Worm (Caenorhabditis elegans) whole organism, midembryonic: ENCODE data around the gene cls-1.
"Not testable (repeated sequence)": the region's sequence is repeated elsewhere in the genome, so short reads cannot be mapped to it uniquely, and the experiment has no call there.

Experiments used
- T22C8.4 ChIP-seq: fragments of 200-800 bp; sonication (Bioruptor generic); IDR thresholded peaks from 2 replicates; pipeline ENCODE4 v1.3.6; 2022; ENCODE audit warnings: missing genetic modification characterization, missing compliant biosample characterization
- cog-1 ChIP-seq: sonication (generic microtip); optimal IDR thresholded peaks from 2 replicates; lab custom pipeline; 2016; ENCODE audit warnings: missing genetic modification characterization, missing compliant biosample characterization
- flt-1 ChIP-seq: fragments of 200-800 bp; sonication (Bioruptor generic); IDR thresholded peaks from 2 replicates; pipeline ENCODE4 v1.3.6; 2022; ENCODE audit warnings: missing genetic modification characterization, missing compliant biosample characterization
- klf-2 ChIP-seq: fragments of 200-800 bp; sonication (Bioruptor generic); conservative IDR thresholded peaks from 2 replicates; pipeline ENCODE4 v1.3.6; 2022; ENCODE audit warnings: missing genetic modification reagents, missing genetic modification characterization, missing compliant biosample characterization
- med-1 ChIP-seq: sonication (generic microtip); optimal IDR thresholded peaks from 2 replicates; lab custom pipeline; 2017; ENCODE audit warnings: missing genetic modification characterization, mild to moderate bottlenecking, missing compliant biosample characterization, antibody characterized with exemption, missing genetic modification reagents; ENCODE audit not compliant: insufficient read depth
- ref-1 ChIP-seq: fragments of 200-800 bp; sonication (Bioruptor generic); conservative IDR thresholded peaks from 2 replicates; pipeline ENCODE4 v1.3.6; 2022; ENCODE audit warnings: missing genetic modification reagents, missing genetic modification characterization, missing compliant biosample characterization
- tab-1 ChIP-seq: fragments of 200-800 bp; sonication (Bioruptor generic); IDR thresholded peaks from 2 replicates; pipeline ENCODE4 v1.3.6; 2022; ENCODE audit warnings: missing genetic modification characterization, missing compliant biosample characterization
- ztf-23 ChIP-seq: fragments of 200-800 bp; sonication (Bioruptor generic); IDR thresholded peaks from 2 replicates; pipeline ENCODE4 v1.3.6; 2022; ENCODE audit warnings: missing genetic modification reagents, missing genetic modification characterization, missing compliant biosample characterization
- ztf-29 ChIP-seq: fragments of 200-800 bp; sonication (Bioruptor generic); IDR thresholded peaks from 2 replicates; pipeline ENCODE4 v1.3.6; 2022; ENCODE audit warnings: missing genetic modification reagents, missing genetic modification characterization, missing compliant biosample characterization

The cls-1 gene

DNA sequence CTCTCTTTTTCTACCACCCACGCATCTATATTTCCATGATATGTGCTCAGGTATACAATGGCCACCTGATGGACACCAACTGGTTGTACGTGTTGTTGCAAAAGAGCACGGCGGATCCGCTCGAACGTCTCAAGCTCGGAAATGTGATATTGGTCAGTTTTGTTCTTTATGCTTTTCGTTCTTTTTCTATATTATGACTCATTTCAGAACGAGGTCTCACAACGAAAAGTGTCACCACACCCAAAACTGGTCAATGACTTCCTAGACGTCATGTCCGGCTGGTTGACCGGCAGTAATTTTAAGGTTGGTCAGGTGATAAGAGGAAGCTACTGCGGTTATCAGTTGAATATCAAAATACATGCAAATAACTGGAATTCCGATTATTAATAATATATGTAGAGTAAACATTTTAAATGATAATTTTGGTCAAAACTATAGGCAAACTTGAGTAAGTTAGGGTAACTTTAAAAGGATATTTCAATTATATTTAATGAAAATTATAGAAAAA lies at the start of gene cls-1:
Gene cls-1 (plus strand): TSS at position 51 of the 508 bp plus-strand sequence.
- TF ChIP-seq klf-2 (no peak), med-1 (GFP tag; lab: Kevin White, UChicago) (no peak), flt-1 (GFP tag; lab: Robert Waterston, UW) (no peak), T22C8.4 (GFP tag; lab: Robert Waterston, UW) (no peak), tab-1 (GFP tag; lab: Robert Waterston, UW) (no peak), ztf-23 (GFP tag; lab: Robert Waterston, UW) (no peak)

DNA sequence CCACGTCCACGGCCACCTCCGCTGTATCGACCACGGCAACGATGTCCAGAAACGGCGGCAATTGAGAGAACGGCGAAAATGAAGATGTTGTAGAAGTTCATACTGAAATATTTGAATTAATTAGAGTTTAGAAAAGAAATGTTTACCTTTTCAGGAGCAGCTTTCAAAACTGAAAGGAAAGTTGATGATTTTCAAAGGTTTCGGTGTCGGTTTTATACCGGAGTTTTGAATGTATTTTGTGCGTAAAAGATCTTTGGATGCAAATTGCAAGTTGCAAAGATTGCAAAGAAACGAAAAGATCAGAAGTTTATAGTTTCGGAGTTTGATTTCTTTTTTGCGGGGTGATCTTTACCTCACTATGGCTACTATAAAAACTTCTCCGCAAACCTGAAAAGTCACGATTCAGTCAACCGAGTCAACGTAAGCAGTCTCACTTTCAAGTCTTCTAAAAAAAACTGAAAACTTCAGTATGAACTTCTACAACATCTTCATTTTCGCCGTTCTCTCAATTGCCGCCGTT lies 49.1 kb upstream of the cls-1 start, which contains the start of the genes fipr-19 and fipr-18:
Gene fipr-19 (minus strand): TSS at position 101 of the 520 bp plus-strand sequence.
Gene fipr-18 (plus strand): TSS at position 470 of the 520 bp plus-strand sequence.
- no peak for TF ChIP-seq ztf-29 (GFP tag; lab: Robert Waterston, UW)
- TF ChIP-seq flt-1 (GFP tag; lab: Robert Waterston, UW) = no peak
- no peak for TF ChIP-seq ref-1
- TF ChIP-seq tab-1 (GFP tag; lab: Robert Waterston, UW) = no peak
- no peak for TF ChIP-seq klf-2
- TF ChIP-seq med-1 (GFP tag; lab: Kevin White, UChicago) = no peak
- TF ChIP-seq ztf-23 (GFP tag; lab: Robert Waterston, UW) = no peak
- TF ChIP-seq T22C8.4 (GFP tag; lab: Robert Waterston, UW) = no peak
- no peak for TF ChIP-seq cog-1 (tag; lab: Kevin White, UChicago)

DNA sequence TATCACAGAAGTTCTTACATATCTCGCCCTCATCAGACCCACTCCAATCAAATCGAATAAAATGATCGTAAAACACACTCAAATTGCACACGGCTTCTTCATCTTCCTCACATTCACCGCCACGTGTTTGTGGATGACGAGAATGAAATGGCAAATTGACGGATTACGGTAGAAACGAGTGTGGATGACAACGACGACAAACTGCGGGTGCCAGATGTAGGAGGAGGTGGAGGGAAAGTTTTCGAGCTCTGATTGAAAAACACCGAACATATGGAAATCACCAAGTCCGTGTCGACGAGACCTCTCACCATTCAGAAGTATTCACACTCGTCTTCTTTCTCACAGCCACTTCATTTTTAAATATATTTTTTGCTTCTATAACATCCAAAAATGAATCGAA lies 48.0 kb upstream of the cls-1 start, which contains the start of gene mls-1:
Gene mls-1 (plus strand): TSS at position 324 of the 400 bp plus-strand sequence.
- no peak for TF ChIP-seq T22C8.4 (GFP tag; lab: Robert Waterston, UW)
- TF ChIP-seq cog-1 (tag; lab: Kevin White, UChicago) = no peak
- no peak for TF ChIP-seq ztf-23 (GFP tag; lab: Robert Waterston, UW)
- TF ChIP-seq ref-1 = no peak
- no peak for TF ChIP-seq ztf-29 (GFP tag; lab: Robert Waterston, UW)
- TF ChIP-seq flt-1 (GFP tag; lab: Robert Waterston, UW) = no peak
- no peak for TF ChIP-seq tab-1 (GFP tag; lab: Robert Waterston, UW)
- no peak for TF ChIP-seq med-1 (GFP tag; lab: Kevin White, UChicago)
- no peak for TF ChIP-seq klf-2

DNA sequence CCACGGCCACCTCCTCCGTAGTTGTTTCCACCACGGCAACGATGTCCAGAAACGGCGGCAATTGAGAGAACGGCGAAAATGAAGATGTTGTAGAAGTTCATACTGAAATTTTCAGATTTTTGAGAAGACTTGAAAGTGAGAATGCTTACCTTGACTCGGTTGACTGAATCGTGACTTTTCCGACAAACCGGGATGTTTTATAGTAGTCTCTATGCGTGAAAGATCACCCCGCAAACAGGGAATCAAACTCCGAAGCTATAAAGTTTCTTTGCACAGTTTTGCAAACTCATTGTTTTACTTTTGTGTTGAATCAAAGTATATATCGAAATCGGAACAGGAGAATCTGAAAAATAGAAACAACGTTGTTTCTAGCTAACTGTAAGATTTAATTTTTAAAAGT lies 45.7 kb upstream of the cls-1 start, which contains the start of gene fipr-20:
Gene fipr-20 (minus strand): TSS at position 101 of the 400 bp plus-strand sequence.
- TF ChIP-seq med-1 (GFP tag; lab: Kevin White, UChicago) (no peak), cog-1 (tag; lab: Kevin White, UChicago) (no peak), klf-2 (no peak), ztf-29 (GFP tag; lab: Robert Waterston, UW) (no peak), flt-1 (GFP tag; lab: Robert Waterston, UW) (no peak)

DNA sequence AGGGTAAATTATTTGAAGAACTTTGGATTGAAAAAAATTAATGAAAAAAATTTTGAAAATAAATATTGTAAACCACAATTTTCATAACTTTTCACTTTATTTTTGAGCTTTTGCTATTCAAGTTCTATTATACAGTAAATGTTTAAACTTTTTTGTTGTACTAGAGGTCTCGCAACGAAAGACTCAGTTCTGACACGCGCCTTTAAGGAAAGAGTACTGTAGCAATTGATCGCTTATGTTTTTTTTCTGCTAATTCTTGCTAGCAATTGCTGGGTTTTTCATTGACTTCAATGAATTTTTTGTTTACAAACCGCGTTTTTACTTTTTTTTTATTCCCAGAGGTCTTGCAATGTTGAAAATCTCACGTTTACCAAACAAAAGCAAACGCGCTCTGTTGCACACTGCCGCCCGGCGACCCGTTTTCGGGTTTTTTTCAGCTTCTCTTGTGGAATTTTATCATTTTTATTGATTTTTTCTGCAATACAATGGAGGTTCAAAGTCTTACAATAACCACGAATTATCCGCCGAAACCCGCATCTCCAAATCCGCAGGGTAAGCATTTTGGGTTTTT lies 44.5 kb upstream of the cls-1 start, which contains the start of gene H14A12.3:
Gene H14A12.3 (plus strand): TSS at position 360 of the 571 bp plus-strand sequence.
- TF ChIP-seq med-1 (GFP tag; lab: Kevin White, UChicago) (no peak), tab-1 (GFP tag; lab: Robert Waterston, UW) (no peak), T22C8.4 (GFP tag; lab: Robert Waterston, UW) (no peak), flt-1 (GFP tag; lab: Robert Waterston, UW) (no peak), ztf-29 (GFP tag; lab: Robert Waterston, UW) (no peak), klf-2 (no peak), ztf-23 (GFP tag; lab: Robert Waterston, UW) (no peak), cog-1 (tag; lab: Kevin White, UChicago) (no peak), ref-1 (no peak)

DNA sequence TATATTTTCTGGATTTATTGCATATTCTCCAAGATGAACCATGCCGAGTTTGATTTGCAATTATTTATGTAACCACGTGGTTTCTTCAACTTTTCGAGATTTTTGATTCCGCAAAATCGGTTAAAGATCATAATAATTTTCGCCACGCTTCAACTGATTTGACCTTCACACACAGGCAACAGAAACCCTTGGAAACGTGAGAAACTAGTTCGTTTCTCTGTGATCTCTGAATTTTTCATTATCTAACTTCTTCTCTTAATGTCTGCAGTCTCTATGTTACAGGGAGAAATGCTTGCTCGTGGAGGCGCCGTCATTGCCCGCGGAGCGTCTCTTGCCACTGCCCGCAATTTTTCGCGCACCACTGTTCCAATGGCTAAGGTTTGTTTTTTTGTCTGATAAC lies 42.6 kb upstream of the cls-1 start, which contains the start of gene fum-1:
Gene fum-1 (plus strand): TSS at position 259 of the 400 bp plus-strand sequence.
- TF ChIP-seq cog-1 (tag; lab: Kevin White, UChicago) (peak; percentile 6), flt-1 (GFP tag; lab: Robert Waterston, UW) (no peak)

DNA sequence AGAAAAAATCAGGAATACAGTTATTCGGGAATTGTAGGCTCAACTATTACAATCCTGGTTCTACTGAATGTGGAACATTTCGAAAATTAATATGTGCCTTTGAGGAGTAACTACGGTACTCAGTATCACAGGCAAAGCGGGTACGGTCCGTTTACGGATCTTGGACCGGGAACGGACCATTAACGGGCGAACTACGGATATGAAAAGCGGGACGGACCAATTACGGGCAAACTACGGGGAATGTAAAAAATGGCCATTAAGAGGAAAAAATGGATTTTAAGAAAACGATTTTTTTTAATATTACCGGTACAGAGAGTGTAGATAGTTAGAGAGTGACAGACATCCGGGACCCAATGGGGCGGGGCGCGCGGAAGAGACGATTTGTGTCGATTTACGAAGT lies 39.0 kb upstream of the cls-1 start, which contains the start of gene H14A12.5:
Gene H14A12.5 (minus strand): TSS at position 101 of the 400 bp plus-strand sequence.
- not testable (repeated sequence) for TF ChIP-seq ref-1; ztf-29 (GFP tag; lab: Robert Waterston, UW); cog-1 (tag; lab: Kevin White, UChicago)

DNA sequence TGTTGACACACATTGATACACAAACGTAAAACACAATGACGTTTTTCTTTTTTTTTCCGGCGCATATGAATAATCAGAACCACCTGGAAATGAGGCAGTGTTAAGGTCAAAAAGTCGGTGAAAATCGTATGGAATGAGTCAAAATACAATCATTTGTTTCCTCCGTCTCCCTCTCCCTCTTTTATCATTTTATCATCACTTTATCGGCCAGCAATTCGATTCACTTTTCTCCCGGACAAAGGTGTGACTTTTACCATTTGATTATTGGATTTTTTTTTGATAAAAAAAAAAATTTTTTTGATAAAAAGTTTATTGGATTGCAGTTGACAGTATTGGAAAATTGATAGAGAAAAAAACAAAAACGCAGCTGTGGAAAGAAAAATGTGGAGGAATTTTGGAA lies 29.0 kb upstream of the cls-1 start:
- TF ChIP-seq ztf-29 (GFP tag; lab: Robert Waterston, UW) (no peak), tab-1 (GFP tag; lab: Robert Waterston, UW) (no peak), med-1 (GFP tag; lab: Kevin White, UChicago) (no peak), T22C8.4 (GFP tag; lab: Robert Waterston, UW) (no peak), flt-1 (GFP tag; lab: Robert Waterston, UW) (no peak), ref-1 (no peak), ztf-23 (GFP tag; lab: Robert Waterston, UW) (no peak), cog-1 (tag; lab: Kevin White, UChicago) (no peak), klf-2 (no peak)

DNA sequence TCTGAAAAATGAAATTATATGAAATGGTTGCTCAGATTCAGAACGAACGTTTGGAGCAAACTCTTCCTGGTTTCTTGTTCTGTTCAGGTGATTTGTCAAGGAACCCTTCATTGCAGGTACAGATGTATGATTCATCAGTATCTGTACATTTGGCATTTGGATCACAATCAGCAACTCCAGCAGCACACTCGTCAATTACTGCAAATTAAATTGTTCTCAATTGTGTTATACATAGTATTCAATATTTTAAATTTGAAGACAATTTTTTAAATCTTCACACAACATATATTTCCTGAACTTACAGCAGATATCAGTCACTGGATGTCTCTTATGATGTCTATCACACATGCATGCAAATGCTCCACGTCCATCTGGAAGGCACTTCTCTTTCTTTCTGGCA lies 23.2 kb upstream of the cls-1 start:
- no peak for TF ChIP-seq flt-1 (GFP tag; lab: Robert Waterston, UW)
- no peak for TF ChIP-seq ref-1
- no peak for TF ChIP-seq klf-2
- TF ChIP-seq T22C8.4 (GFP tag; lab: Robert Waterston, UW) = no peak
- no peak for TF ChIP-seq med-1 (GFP tag; lab: Kevin White, UChicago)
- no peak for TF ChIP-seq tab-1 (GFP tag; lab: Robert Waterston, UW)
- no peak for TF ChIP-seq ztf-29 (GFP tag; lab: Robert Waterston, UW)
- TF ChIP-seq ztf-23 (GFP tag; lab: Robert Waterston, UW) = no peak
- TF ChIP-seq cog-1 (tag; lab: Kevin White, UChicago) = no peak
